Fruit fly (Drosophila melanogaster) whole organism, wandering third instar larva: ENCODE data around the gene Tengl1.
A peak's percentile ranks its signal among the peaks of the same experiment; 100 is the strongest.

Experiments used
- Abd-B ChIP-seq: fragments of >200 bp; optimal IDR thresholded peaks from 2 replicates; lab custom pipeline; 2017; ENCODE audit warnings: missing biosample characterization, missing genetic modification characterization
- CG32264 ChIP-seq: fragments of 200-800 bp; sonication (Bioruptor generic); optimal IDR thresholded peaks from 2 replicates; lab custom pipeline; 2016; ENCODE audit warnings: missing biosample characterization, missing genetic modification characterization
- CG9705 ChIP-seq: fragments of 200-800 bp; sonication (Bioruptor generic); optimal IDR thresholded peaks from 2 replicates; lab custom pipeline; 2018; ENCODE audit warnings: missing biosample characterization, mild to moderate bottlenecking, missing genetic modification characterization
- CrebA ChIP-seq: fragments of 200-800 bp; sonication (Bioruptor generic); optimal IDR thresholded peaks from 2 replicates; lab custom pipeline; 2016; ENCODE audit warnings: missing biosample characterization, mild to moderate bottlenecking, missing genetic modification characterization, borderline replicate concordance
- Dfd ChIP-seq: fragments of >200 bp; optimal IDR thresholded peaks from 2 replicates; lab custom pipeline; 2017; ENCODE audit warnings: missing biosample characterization, missing genetic modification characterization
- Dif ChIP-seq: fragments of 200-275, 200-300 bp; sonication (Bioruptor generic); optimal IDR thresholded peaks from 2 replicates; lab custom pipeline; 2018; ENCODE audit warnings: missing biosample characterization, missing genetic modification characterization; ENCODE audit not compliant: partially characterized antibody
- GATAd ChIP-seq: sonication (Bioruptor generic); optimal IDR thresholded peaks from 2 replicates; lab custom pipeline; 2016; ENCODE audit warnings: missing biosample characterization, missing genetic modification characterization
- HLH106 ChIP-seq: fragments of 200-800 bp; optimal IDR thresholded peaks from 3 replicates; lab custom pipeline; 2019; ENCODE audit warnings: missing biosample characterization, mild to moderate bottlenecking, missing genetic modification characterization, moderate library complexity
- Hnf4 ChIP-seq: fragments of 200-800 bp; sonication (Bioruptor generic); optimal IDR thresholded peaks from 2 replicates; lab custom pipeline; 2016; ENCODE audit warnings: missing biosample characterization, mild to moderate bottlenecking, missing genetic modification characterization
- Hr78 ChIP-seq: fragments of >200 bp; optimal IDR thresholded peaks from 2 replicates; lab custom pipeline; 2017; ENCODE audit warnings: missing biosample characterization, missing genetic modification characterization
- Hr83 ChIP-seq: fragments of 200-300 bp; sonication (Bioruptor generic); optimal IDR thresholded peaks from 2 replicates; lab custom pipeline; 2016; ENCODE audit warnings: missing biosample characterization, mild to moderate bottlenecking, missing genetic modification characterization, moderate library complexity; ENCODE audit not compliant: poor library complexity, severe bottlenecking
- Jra ChIP-seq: sonication (Bioruptor generic); optimal IDR thresholded peaks from 2 replicates; lab custom pipeline; 2016; ENCODE audit warnings: missing biosample characterization, missing genetic modification characterization
- Mio ChIP-seq: sonication (Bioruptor generic); optimal IDR thresholded peaks from 2 replicates; lab custom pipeline; 2016; ENCODE audit warnings: missing biosample characterization, missing genetic modification characterization
- Myc ChIP-seq: fragments of >200 bp; optimal IDR thresholded peaks from 2 replicates; lab custom pipeline; 2017
- N ChIP-seq: fragments of >200 bp; optimal IDR thresholded peaks from 2 replicates; lab custom pipeline; 2018; ENCODE audit warnings: missing biosample characterization, missing external identifiers, missing genetic modification characterization
- OdsH ChIP-seq: fragments of 200-800 bp; sonication (Bioruptor generic); optimal IDR thresholded peaks from 2 replicates; lab custom pipeline; 2016; ENCODE audit warnings: missing biosample characterization, mild to moderate bottlenecking, missing genetic modification characterization
- Rel ChIP-seq, 2 experiments: fragments of 200-800 bp; sonication (Bioruptor generic) in 1 of 2; optimal IDR thresholded peaks; 2 replicates in 1 of 2; 3 replicates in 1 of 2; lab custom pipeline; 2016 to 2019; ENCODE audit warnings: mild to moderate bottlenecking in 2 of 2, missing biosample characterization in 2 of 2, missing genetic modification characterization in 2 of 2, moderate library complexity in 1 of 2
- Sp1 ChIP-seq: fragments of 200-800 bp; sonication (Bioruptor generic); optimal IDR thresholded peaks from 3 replicates; lab custom pipeline; 2019; ENCODE audit warnings: missing biosample characterization, mild to moderate bottlenecking, missing genetic modification characterization, moderate library complexity
- Vsx2 ChIP-seq: fragments of 200-300, 225-300 bp; sonication (Bioruptor generic); optimal IDR thresholded peaks from 2 replicates; lab custom pipeline; 2018; ENCODE audit warnings: missing biosample characterization, missing genetic modification characterization; ENCODE audit not compliant: partially characterized antibody
- br ChIP-seq: fragments of 200-800 bp; sonication (Bioruptor generic); optimal IDR thresholded peaks from 2 replicates; lab custom pipeline; 2016; ENCODE audit warnings: missing biosample characterization, missing genetic modification characterization
- brk ChIP-seq: fragments of 200-800 bp; sonication (Bioruptor generic); optimal IDR thresholded peaks from 2 replicates; lab custom pipeline; 2016; ENCODE audit warnings: missing biosample characterization, mild to moderate bottlenecking, missing genetic modification characterization
- dl ChIP-seq, 2 experiments: fragments of 175-275, 200-275 bp in 1 of 2; fragments of 200-275 bp in 1 of 2; sonication (Bioruptor generic); optimal IDR thresholded peaks; lab custom pipeline; 2018; ENCODE audit warnings: mild to moderate bottlenecking in 2 of 2, missing biosample characterization in 2 of 2, missing genetic modification characterization in 2 of 2, moderate library complexity in 2 of 2; ENCODE audit not compliant: partially characterized antibody in 2 of 2, insufficient read depth in 1 of 2
- dmrt93B ChIP-seq: fragments of 200-800 bp; sonication (Bioruptor generic); optimal IDR thresholded peaks from 2 replicates; lab custom pipeline; 2018; ENCODE audit warnings: missing biosample characterization, mild to moderate bottlenecking, missing genetic modification characterization
- dsf ChIP-seq: sonication (Bioruptor generic); optimal IDR thresholded peaks from 2 replicates; lab custom pipeline; 2016; ENCODE audit warnings: missing biosample characterization, missing genetic modification characterization, borderline replicate concordance
- ey ChIP-seq: fragments of 200-800 bp; sonication (Bioruptor generic); optimal IDR thresholded peaks from 2 replicates; lab custom pipeline; 2016; ENCODE audit warnings: missing biosample characterization, missing genetic modification characterization
- foxo ChIP-seq, 2 experiments: fragments of 200-800 bp; sonication (Bioruptor generic); optimal IDR thresholded peaks; 2 replicates in 1 of 2; 3 replicates in 1 of 2; lab custom pipeline; 2016 to 2017; ENCODE audit warnings: missing biosample characterization in 2 of 2, missing genetic modification characterization in 2 of 2
- fru ChIP-seq: fragments of 200-800 bp; sonication (Bioruptor generic); optimal IDR thresholded peaks from 3 replicates; lab custom pipeline; 2016; ENCODE audit warnings: missing biosample characterization, mild to moderate bottlenecking, missing genetic modification characterization
- h ChIP-seq: fragments of 200-800 bp; sonication (Bioruptor generic); optimal IDR thresholded peaks from 3 replicates; lab custom pipeline; 2016; ENCODE audit warnings: missing biosample characterization, mild to moderate bottlenecking, missing genetic modification characterization
- jim ChIP-seq: fragments of 175-275, 200-325 bp; sonication (Bioruptor generic); optimal IDR thresholded peaks from 2 replicates; lab custom pipeline; 2016; ENCODE audit warnings: missing biosample characterization, mild to moderate bottlenecking, missing genetic modification characterization
- lola ChIP-seq: fragments of >200 bp; optimal IDR thresholded peaks from 2 replicates; lab custom pipeline; 2017; ENCODE audit warnings: missing biosample characterization, missing genetic modification characterization
- pan ChIP-seq: fragments of >200 bp; optimal IDR thresholded peaks from 2 replicates; lab custom pipeline; 2017
- psq ChIP-seq: fragments of 200-800 bp; sonication (Bioruptor generic); optimal IDR thresholded peaks from 3 replicates; lab custom pipeline; 2017; ENCODE audit warnings: missing biosample characterization, mild to moderate bottlenecking, missing genetic modification characterization, moderate library complexity
- rgr ChIP-seq: fragments of 200-800 bp; sonication (Bioruptor generic); optimal IDR thresholded peaks from 3 replicates; lab custom pipeline; 2016; ENCODE audit warnings: missing biosample characterization, mild to moderate bottlenecking, missing genetic modification characterization
- sage ChIP-seq: fragments of 200-800 bp; sonication (Bioruptor generic); optimal IDR thresholded peaks from 2 replicates; lab custom pipeline; 2016; ENCODE audit warnings: missing biosample characterization, mild to moderate bottlenecking, missing genetic modification characterization
- sv ChIP-seq: fragments of 200-800 bp; sonication (Bioruptor generic); optimal IDR thresholded peaks from 3 replicates; lab custom pipeline; 2016; ENCODE audit warnings: missing biosample characterization, missing genetic modification characterization
- tai ChIP-seq: sonication (Bioruptor generic); optimal IDR thresholded peaks from 2 replicates; lab custom pipeline; 2016; ENCODE audit warnings: missing biosample characterization, missing genetic modification characterization
- usp ChIP-seq: fragments of >200 bp; optimal IDR thresholded peaks from 2 replicates; lab custom pipeline; 2017; ENCODE audit warnings: missing biosample characterization, missing genetic modification characterization
- woc ChIP-seq: sonication (Bioruptor generic); optimal IDR thresholded peaks from 2 replicates; lab custom pipeline; 2016; ENCODE audit warnings: missing biosample characterization, mild to moderate bottlenecking, missing genetic modification characterization

Tengl1 gene

DNA sequence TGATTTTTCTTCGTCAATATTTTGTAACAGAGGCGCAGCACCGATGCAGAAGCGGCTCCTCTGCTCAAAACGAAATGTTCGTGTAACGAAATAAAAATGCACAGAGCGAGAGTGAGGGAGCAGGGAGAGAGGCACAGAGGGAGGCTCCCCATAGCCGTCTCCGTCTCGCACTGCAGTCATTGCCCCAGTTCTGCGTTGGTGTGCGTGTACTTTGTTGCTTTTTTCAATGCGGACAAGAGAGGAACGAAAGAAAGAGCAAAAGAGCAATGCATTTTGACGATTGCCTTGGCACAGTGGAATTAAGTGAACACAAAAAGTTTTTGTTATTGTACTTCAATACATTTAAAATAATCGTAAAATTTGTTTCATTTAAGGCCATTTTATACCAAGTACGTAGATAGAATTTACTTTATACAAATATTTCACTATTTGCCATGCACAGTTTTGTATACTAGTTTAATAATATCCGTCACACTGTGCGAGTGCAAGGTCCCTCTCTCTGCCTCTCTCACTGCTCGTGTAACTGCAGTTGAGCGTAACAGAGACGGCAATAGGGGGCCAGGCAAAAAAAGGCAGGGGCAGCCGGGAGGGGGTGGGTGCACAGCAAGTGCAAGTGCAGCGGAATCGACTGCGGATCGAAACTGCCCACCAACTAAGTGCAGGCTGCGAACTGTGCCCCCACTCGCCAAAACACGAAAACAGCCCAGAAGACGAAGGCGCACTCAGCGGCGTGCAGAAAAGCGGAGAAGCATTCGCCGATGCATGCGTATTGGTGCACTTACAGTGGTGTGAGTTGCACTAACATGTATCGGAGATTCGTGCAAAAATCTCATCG, 38.2 kb downstream of the Tengl1 start:
- TF ChIP-seq woc (GFP tag; lab: Kevin White, UChicago) = peak; percentile 100
- TF ChIP-seq Hr83 = peak; percentile 84
- peak; percentile 24 for TF ChIP-seq N (GFP tag; lab: Kevin White, UChicago)
- peak; percentile 99 for TF ChIP-seq Jra (GFP tag; lab: Kevin White, UChicago)
- no peak for TF ChIP-seq usp (GFP tag; lab: Kevin White, UChicago)
- TF ChIP-seq dmrt93B (GFP tag; lab: Kevin White, UChicago) = peak; percentile 99
- TF ChIP-seq pan (lab: Kevin White, UChicago) = no peak
- peak; percentile 98 to 100 for TF ChIP-seq foxo (GFP tag; optimal IDR thresholded peaks at IDR 0.05; lab: Kevin White, UChicago)
- TF ChIP-seq CG9705 (GFP tag; lab: Kevin White, UChicago) = peak; percentile 98
- TF ChIP-seq dl (GFP tag; optimal IDR thresholded peaks at IDR 0.05; lab: Kevin White, UChicago; ENCODE audit: insufficient read depth in 1 of 2, partially characterized antibody in 2 of 2) = peak; percentile 74 to 82
- peak; percentile 100 for TF ChIP-seq OdsH (GFP tag; lab: Kevin White, UChicago)
- TF ChIP-seq HLH106 = peak; percentile 100
- TF ChIP-seq fru (GFP tag; lab: Kevin White, UChicago) = peak; percentile 100
- peak; percentile 100 for TF ChIP-seq ey
- peak; percentile 99 for TF ChIP-seq sage
- TF ChIP-seq br (GFP tag; lab: Kevin White, UChicago) = peak; percentile 100
- TF ChIP-seq rgr (GFP tag; lab: Kevin White, UChicago) = peak; percentile 100
- peak; percentile 99 for TF ChIP-seq tai (GFP tag; lab: Kevin White, UChicago)
- peak; percentile 87 for TF ChIP-seq Vsx2 (GFP tag; lab: Kevin White, UChicago)
- peak; percentile 100 for TF ChIP-seq Hnf4 (GFP tag; lab: Kevin White, UChicago)
- TF ChIP-seq CG32264 (GFP tag; lab: Kevin White, UChicago) = peak; percentile 99
- TF ChIP-seq brk = peak; percentile 99
- TF ChIP-seq Rel (GFP tag; optimal IDR thresholded peaks at IDR 0.05; lab: Kevin White, UChicago) = peak; percentile 100
- TF ChIP-seq Rel (tag; optimal IDR thresholded peaks at IDR 0.05; lab: Kevin White, UChicago) = peak; percentile 64
- TF ChIP-seq Dfd (GFP tag; lab: Kevin White, UChicago) = no peak
- TF ChIP-seq Sp1 = peak; percentile 100
- TF ChIP-seq jim = peak; percentile 54
- peak; percentile 1 for TF ChIP-seq Abd-B (GFP tag; lab: Kevin White, UChicago)
- TF ChIP-seq Mio (GFP tag; lab: Kevin White, UChicago) = peak; percentile 94
- no peak for TF ChIP-seq lola (GFP tag; lab: Kevin White, UChicago)
- TF ChIP-seq psq = peak; percentile 99
- TF ChIP-seq GATAd (GFP tag; lab: Kevin White, UChicago) = no peak
- peak; percentile 98 for TF ChIP-seq dsf
- TF ChIP-seq CrebA (GFP tag; lab: Kevin White, UChicago) = peak; percentile 97
- TF ChIP-seq h = peak; percentile 100
- peak; percentile 87 for TF ChIP-seq Dif (GFP tag; lab: Kevin White, UChicago)
- peak; percentile 97 for TF ChIP-seq sv
- no peak for TF ChIP-seq Myc
- TF ChIP-seq Hr78 (GFP tag; lab: Kevin White, UChicago) = no peak

DNA sequence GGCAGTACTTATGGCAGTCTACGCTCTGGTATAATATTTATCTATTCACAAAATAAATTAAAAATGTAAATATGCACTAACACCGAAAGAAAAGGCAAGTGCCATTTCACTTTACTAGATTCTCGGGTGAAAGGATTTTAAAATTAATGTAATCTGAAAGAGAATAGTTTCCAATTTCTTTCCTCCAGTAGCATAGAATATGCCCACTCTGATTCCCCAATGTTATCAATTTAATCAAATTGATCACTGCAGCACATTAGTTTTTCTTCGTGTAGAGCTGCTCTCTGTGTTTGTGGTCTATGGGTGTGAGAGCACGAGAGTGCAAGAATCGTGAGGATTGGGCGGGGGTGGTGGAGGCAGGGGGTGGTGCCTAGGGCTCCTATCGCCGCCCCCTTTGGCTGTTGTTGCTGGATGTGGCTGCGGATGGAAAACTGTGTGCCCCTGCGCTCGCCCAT, 39.3 kb downstream of the Tengl1 start:
- TF ChIP-seq N (GFP tag; lab: Kevin White, UChicago) (no peak), br (GFP tag; lab: Kevin White, UChicago) (peak; percentile 76), Hr78 (GFP tag; lab: Kevin White, UChicago) (no peak), Abd-B (GFP tag; lab: Kevin White, UChicago) (no peak), fru (GFP tag; lab: Kevin White, UChicago) (peak; percentile 76), woc (GFP tag; lab: Kevin White, UChicago) (peak; percentile 24), CG9705 (GFP tag; lab: Kevin White, UChicago) (peak; percentile 25), rgr (GFP tag; lab: Kevin White, UChicago) (peak; percentile 78), Dif (GFP tag; lab: Kevin White, UChicago) (no peak), Jra (GFP tag; lab: Kevin White, UChicago) (no peak), brk (peak; percentile 47), sage (peak; percentile 61), Myc (no peak), tai (GFP tag; lab: Kevin White, UChicago) (peak; percentile 51), pan (lab: Kevin White, UChicago) (no peak), CG32264 (GFP tag; lab: Kevin White, UChicago) (peak; percentile 72), Sp1 (peak; percentile 78), Vsx2 (GFP tag; lab: Kevin White, UChicago) (no peak), CrebA (GFP tag; lab: Kevin White, UChicago) (peak; percentile 7), usp (GFP tag; lab: Kevin White, UChicago) (no peak), sv (peak; percentile 64), Mio (GFP tag; lab: Kevin White, UChicago) (no peak), dsf (no peak), Dfd (GFP tag; lab: Kevin White, UChicago) (no peak), ey (peak; percentile 78), OdsH (GFP tag; lab: Kevin White, UChicago) (peak; percentile 73), GATAd (GFP tag; lab: Kevin White, UChicago) (no peak), h (peak; percentile 85), Rel (GFP tag; optimal IDR thresholded peaks at IDR 0.05; lab: Kevin White, UChicago) (no peak), Rel (tag; optimal IDR thresholded peaks at IDR 0.05; lab: Kevin White, UChicago) (no peak), HLH106 (peak; percentile 74), Hnf4 (GFP tag; lab: Kevin White, UChicago) (peak; percentile 65), dmrt93B (GFP tag; lab: Kevin White, UChicago) (peak; percentile 58), lola (GFP tag; lab: Kevin White, UChicago) (no peak), dl (GFP tag; optimal IDR thresholded peaks at IDR 0.05; lab: Kevin White, UChicago; ENCODE audit: insufficient read depth in 1 of 2, partially characterized antibody in 2 of 2) (no peak), jim (no peak), Hr83 (no peak), psq (peak; percentile 48), foxo (GFP tag; optimal IDR thresholded peaks at IDR 0.05; lab: Kevin White, UChicago) (peak in 1 of 2 experiments; percentile 82)
- TF ChIP-seq, all 38 proteins: peak for 20
